Fruit fly (Drosophila melanogaster): ENCODE data around the gene Gr36b.

- no peak for TF ChIP-seq insv (optimal IDR thresholded peaks at IDR 0.05)
- no peak for TF ChIP-seq Sin3A (optimal IDR thresholded peaks at IDR 0.05)
- TF ChIP-seq ttk (optimal IDR thresholded peaks at IDR 0.05) = no peak
- TF ChIP-seq h (optimal IDR thresholded peaks at IDR 0.05) = no peak
These were observed 23.2 kb downstream of the Gr36b start for dm6 chr2L:17201777-17202176.
